Fruit fly (Drosophila melanogaster) whole organism, embryonic: ENCODE data around the gene Cwc25.

Experiments used
- Abd-B ChIP-seq: fragments of 200-800 bp; sonication (Bioruptor generic); optimal IDR thresholded peaks from 2 replicates; lab custom pipeline; 2018; ENCODE audit warnings: missing biosample characterization, mild to moderate bottlenecking, missing genetic modification characterization, moderate library complexity
- Blimp-1 ChIP-seq: fragments of 200-800 bp; sonication (Bioruptor generic); optimal IDR thresholded peaks from 3 replicates; lab custom pipeline; 2018; ENCODE audit warnings: missing biosample characterization, missing genetic modification characterization, mild to moderate bottlenecking, moderate library complexity, missing genetic modification reagents
- CG10431 ChIP-seq: fragments of 200-800 bp; sonication (Bioruptor generic); optimal IDR thresholded peaks from 3 replicates; lab custom pipeline; 2018; ENCODE audit warnings: missing biosample characterization, mild to moderate bottlenecking, missing genetic modification characterization
- CG14965 ChIP-seq: fragments of 200-800 bp; sonication (Bioruptor generic); optimal IDR thresholded peaks from 2 replicates; lab custom pipeline; 2016; ENCODE audit warnings: missing biosample characterization, missing genetic modification characterization, borderline replicate concordance
- CG15073 ChIP-seq: fragments of 200-800 bp; sonication (Bioruptor generic); optimal IDR thresholded peaks from 2 replicates; lab custom pipeline; 2016; ENCODE audit warnings: missing biosample characterization, missing genetic modification characterization
- CG16813 ChIP-seq: fragments of 200-800 bp; sonication (Bioruptor generic); IDR thresholded peaks from 3 replicates; pipeline ENCODE4 v1.3.6; 2022; ENCODE audit warnings: missing biosample characterization, missing genetic modification characterization; ENCODE audit not compliant: partially characterized antibody
- CG1792 ChIP-seq: fragments of 200-800 bp; sonication (Bioruptor generic); optimal IDR thresholded peaks from 2 replicates; lab custom pipeline; 2016; ENCODE audit warnings: missing biosample characterization, missing genetic modification characterization
- CG2116 ChIP-seq: fragments of 200-800 bp; sonication (Bioruptor generic); optimal IDR thresholded peaks from 3 replicates; lab custom pipeline; 2018; ENCODE audit warnings: missing biosample characterization, mild to moderate bottlenecking, missing genetic modification characterization
- CG2875 ChIP-seq: fragments of 200-800 bp; sonication (Bioruptor generic); optimal IDR thresholded peaks from 2 replicates; lab custom pipeline; 2017; ENCODE audit warnings: missing biosample characterization, mild to moderate bottlenecking, missing genetic modification characterization, missing genetic modification reagents
- CG30403 ChIP-seq: fragments of 200-800 bp; sonication (Bioruptor generic); optimal IDR thresholded peaks from 3 replicates; lab custom pipeline; 2016; ENCODE audit warnings: missing biosample characterization, missing genetic modification characterization
- CG33557 ChIP-seq: fragments of 200-800 bp; sonication (Bioruptor generic); optimal IDR thresholded peaks from 2 replicates; lab custom pipeline; 2019; ENCODE audit warnings: missing biosample characterization, mild to moderate bottlenecking, missing genetic modification characterization, moderate library complexity
- CG3726 ChIP-seq: fragments of 200-800 bp; sonication (Bioruptor generic); IDR thresholded peaks from 3 replicates; pipeline ENCODE4, ENCODE4 v1.3.6; 2022; ENCODE audit warnings: missing biosample characterization, missing genetic modification characterization
- CG4404 ChIP-seq: fragments of 200-800 bp; sonication (Bioruptor generic); IDR thresholded peaks from 2 replicates; pipeline ENCODE4 v1.3.6; 2022; ENCODE audit warnings: missing biosample characterization, missing genetic modification characterization
- CG4730 ChIP-seq: fragments of 200-800 bp; sonication (Bioruptor generic); IDR thresholded peaks from 2 replicates; pipeline ENCODE4 v1.3.6; 2022; ENCODE audit warnings: missing biosample characterization, missing genetic modification characterization
- CG7556 ChIP-seq: fragments of 200-800 bp; sonication (Bioruptor generic); optimal IDR thresholded peaks from 2 replicates; lab custom pipeline; 2017; ENCODE audit warnings: missing biosample characterization, mild to moderate bottlenecking, missing genetic modification characterization
- CG7839 ChIP-seq: fragments of 200-800 bp; sonication (Bioruptor generic); optimal IDR thresholded peaks from 3 replicates; lab custom pipeline; 2018; ENCODE audit warnings: missing biosample characterization, mild to moderate bottlenecking, missing genetic modification characterization, moderate library complexity
- CG7928 ChIP-seq: fragments of 200-800 bp; sonication (Bioruptor generic); optimal IDR thresholded peaks from 2 replicates; lab custom pipeline; 2017; ENCODE audit warnings: missing biosample characterization, mild to moderate bottlenecking, missing genetic modification characterization
- CG8089 ChIP-seq: fragments of 200-800 bp; sonication (Bioruptor generic); optimal IDR thresholded peaks from 3 replicates; lab custom pipeline; 2016; ENCODE audit warnings: missing biosample characterization, missing genetic modification characterization
- CG8359 ChIP-seq: fragments of 200-800 bp; sonication (Bioruptor generic); optimal IDR thresholded peaks from 2 replicates; lab custom pipeline; 2017; ENCODE audit warnings: missing biosample characterization, mild to moderate bottlenecking, missing genetic modification characterization, borderline replicate concordance
- CG9215 ChIP-seq: fragments of 200-800 bp; sonication (Bioruptor generic); IDR thresholded peaks from 2 replicates; pipeline ENCODE4 v1.3.6; 2022; ENCODE audit warnings: missing biosample characterization, missing genetic modification characterization
- CG9609 ChIP-seq: fragments of 200-800 bp; sonication (Bioruptor generic); optimal IDR thresholded peaks from 3 replicates; lab custom pipeline; 2016; ENCODE audit warnings: missing biosample characterization, missing genetic modification characterization
- Dip3 ChIP-seq: fragments of 200-800 bp; sonication (Bioruptor generic); optimal IDR thresholded peaks from 3 replicates; lab custom pipeline; 2016; ENCODE audit warnings: missing biosample characterization, missing genetic modification characterization
- Ets97D ChIP-seq: fragments of 200-800 bp; sonication (Bioruptor generic); optimal IDR thresholded peaks from 3 replicates; lab custom pipeline; 2016; ENCODE audit warnings: missing biosample characterization, missing genetic modification characterization
- Fer2 ChIP-seq: fragments of 200-800 bp; sonication (Bioruptor generic); optimal IDR thresholded peaks from 2 replicates; lab custom pipeline; 2018; ENCODE audit warnings: missing biosample characterization, mild to moderate bottlenecking, missing genetic modification characterization, moderate library complexity
- Gug ChIP-seq: fragments of 200-800 bp; sonication (Bioruptor generic); IDR thresholded peaks from 4 replicates; pipeline ENCODE4 v1.3.6; 2022; ENCODE audit warnings: missing biosample characterization, missing genetic modification characterization
- HHEX ChIP-seq: fragments of 200-800 bp; sonication (Bioruptor generic); optimal IDR thresholded peaks from 3 replicates; lab custom pipeline; 2017; ENCODE audit warnings: missing biosample characterization, mild to moderate bottlenecking, missing genetic modification characterization, missing genetic modification reagents
- Lhr ChIP-seq: fragments of 200-800 bp; sonication (Bioruptor generic); optimal IDR thresholded peaks from 3 replicates; lab custom pipeline; 2017; ENCODE audit warnings: mild to moderate bottlenecking, missing biosample characterization, missing genetic modification reagents, missing genetic modification characterization
- Neu2 ChIP-seq: fragments of 200-800 bp; sonication (Bioruptor generic); optimal IDR thresholded peaks from 3 replicates; lab custom pipeline; 2016; ENCODE audit warnings: missing biosample characterization, missing genetic modification characterization, borderline replicate concordance
- Stat92E ChIP-seq, 3 experiments: fragments of >200 bp in 2 of 3; fragments of 200-800 bp in 1 of 3; sonication (Bioruptor generic) in 1 of 3; optimal IDR thresholded peaks; 2 replicates each; lab custom pipeline; 2017 to 2019; ENCODE audit warnings: missing biosample characterization in 3 of 3, missing genetic modification characterization in 3 of 3, mild to moderate bottlenecking in 1 of 3, moderate library complexity in 1 of 3
- Taf1 ChIP-seq: fragments of 200-800 bp; sonication (Bioruptor generic); IDR thresholded peaks from 2 replicates; pipeline ENCODE4 v1.3.6; 2022; ENCODE audit warnings: missing biosample characterization, missing genetic modification characterization
- chm ChIP-seq: fragments of 200-800 bp; sonication (Bioruptor generic); IDR thresholded peaks from 2 replicates; pipeline ENCODE4 v1.3.6; 2022; ENCODE audit warnings: missing biosample characterization, missing genetic modification characterization
- croc ChIP-seq: fragments of 200-800 bp; sonication (Bioruptor generic); conservative IDR thresholded peaks from 3 replicates; pipeline ENCODE4 v1.3.6; 2022; ENCODE audit warnings: missing biosample characterization, missing genetic modification characterization
- cwo ChIP-seq: fragments of 200-800 bp; sonication (Bioruptor generic); optimal IDR thresholded peaks from 3 replicates; lab custom pipeline; 2017; ENCODE audit warnings: missing biosample characterization, missing genetic modification characterization, mild to moderate bottlenecking, moderate library complexity, missing genetic modification reagents
- dm ChIP-seq: fragments of 200-800 bp; sonication (Bioruptor generic); optimal IDR thresholded peaks from 3 replicates; lab custom pipeline; 2016; ENCODE audit warnings: missing biosample characterization, missing genetic modification characterization
- en ChIP-seq: fragments of 200-800 bp; sonication (Bioruptor generic); optimal IDR thresholded peaks from 2 replicates; lab custom pipeline; 2016; ENCODE audit warnings: missing biosample characterization, missing genetic modification characterization
- eyg ChIP-seq: fragments of 200-800 bp; sonication (Bioruptor generic); optimal IDR thresholded peaks from 3 replicates; lab custom pipeline; 2016; ENCODE audit warnings: missing biosample characterization, missing genetic modification characterization
- fd64A ChIP-seq: fragments of 200-800 bp; sonication (Bioruptor generic); optimal IDR thresholded peaks from 3 replicates; lab custom pipeline; 2018; ENCODE audit warnings: missing biosample characterization, mild to moderate bottlenecking, missing genetic modification characterization
- fd96Cb ChIP-seq: fragments of 200-800 bp; sonication (Bioruptor generic); optimal IDR thresholded peaks from 2 replicates; lab custom pipeline; 2018; ENCODE audit warnings: missing biosample characterization, mild to moderate bottlenecking, missing genetic modification characterization, moderate library complexity
- ftz-f1 ChIP-seq: fragments of 200-800 bp; sonication (Bioruptor generic); optimal IDR thresholded peaks from 2 replicates; lab custom pipeline; 2016; ENCODE audit warnings: missing biosample characterization, missing genetic modification characterization
- ham ChIP-seq: fragments of 200-800 bp; sonication (Bioruptor generic); IDR thresholded peaks from 2 replicates; pipeline ENCODE4 v1.3.6; 2022; ENCODE audit warnings: missing biosample characterization, missing genetic modification characterization
- klu ChIP-seq: fragments of 200-800 bp; sonication (Bioruptor generic); IDR thresholded peaks from 2 replicates; pipeline ENCODE4 v1.3.6; 2022; ENCODE audit warnings: missing biosample characterization, missing genetic modification characterization
- lab ChIP-seq: fragments of 200-800 bp; sonication (Bioruptor generic); optimal IDR thresholded peaks from 3 replicates; lab custom pipeline; 2017; ENCODE audit warnings: missing biosample characterization, missing genetic modification characterization, mild to moderate bottlenecking, moderate library complexity, missing genetic modification reagents
- luna ChIP-seq: fragments of 200-800 bp; sonication (Bioruptor generic); optimal IDR thresholded peaks from 2 replicates; lab custom pipeline; 2016; ENCODE audit warnings: missing biosample characterization, missing genetic modification characterization
- mirr ChIP-seq: fragments of 200-800 bp; sonication (Bioruptor generic); optimal IDR thresholded peaks from 3 replicates; lab custom pipeline; 2018; ENCODE audit warnings: missing biosample characterization, mild to moderate bottlenecking, missing genetic modification characterization
- pnt ChIP-seq: fragments of 200-800 bp; sonication (Bioruptor generic); optimal IDR thresholded peaks from 3 replicates; lab custom pipeline; 2016; ENCODE audit warnings: missing biosample characterization, missing genetic modification characterization
- schlank ChIP-seq: fragments of 200-800 bp; sonication (Bioruptor generic); optimal IDR thresholded peaks from 2 replicates; lab custom pipeline; 2018; ENCODE audit warnings: missing biosample characterization, mild to moderate bottlenecking, missing genetic modification characterization
- slp2 ChIP-seq: fragments of 200-800 bp; sonication (Bioruptor generic); optimal IDR thresholded peaks from 2 replicates; lab custom pipeline; 2016; ENCODE audit warnings: missing biosample characterization, missing genetic modification characterization
- tna ChIP-seq: fragments of 200-800 bp; sonication (Bioruptor generic); IDR thresholded peaks from 2 replicates; pipeline ENCODE4 v1.3.6; 2022; ENCODE audit warnings: missing biosample characterization, missing genetic modification characterization; ENCODE audit not compliant: partially characterized antibody
- wdn ChIP-seq: fragments of 200-800 bp; sonication (Bioruptor generic); IDR thresholded peaks from 2 replicates; pipeline ENCODE4 v1.3.6; 2022; ENCODE audit warnings: missing biosample characterization, missing genetic modification characterization
- z ChIP-seq: fragments of 200-800 bp; sonication (Bioruptor generic); IDR thresholded peaks from 3 replicates; pipeline ENCODE4 v1.3.6; 2022; ENCODE audit warnings: missing biosample characterization, missing genetic modification characterization

Gene Cwc25

DNA sequence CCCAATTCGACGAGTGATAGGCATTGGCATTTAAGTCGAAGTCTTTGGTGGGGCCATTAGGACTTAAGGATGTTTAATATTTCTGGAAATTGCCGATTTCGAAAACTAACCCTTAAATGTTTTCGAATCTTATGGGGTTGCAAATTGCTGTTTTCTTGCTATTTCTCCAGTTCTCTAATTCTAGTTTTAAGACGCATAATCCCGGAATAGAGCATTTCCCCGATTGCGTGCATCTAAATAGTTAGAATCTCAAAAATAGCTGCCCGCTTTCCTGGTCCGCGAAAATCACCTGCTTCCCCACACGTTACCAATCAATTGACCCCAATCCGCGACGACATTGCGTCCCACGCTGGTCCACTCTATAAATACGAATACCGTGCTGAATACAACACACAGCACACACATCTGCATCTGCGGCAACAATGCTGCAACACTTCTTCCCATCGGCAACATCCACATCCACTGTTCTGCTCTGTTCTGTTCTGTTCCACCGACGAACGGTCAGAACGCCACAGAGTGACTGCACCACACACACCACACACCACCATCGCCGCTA lies 7.1 kb downstream of the Cwc25 start, which contains the start of gene Bacc (continued):
- TF ChIP-seq CG2116 (GFP tag; lab: Kevin White, UChicago): peak; percentile 33
- no peak for TF ChIP-seq CG16813
- peak; percentile 36 for TF ChIP-seq CG14965 (GFP tag; lab: Kevin White, UChicago)
- TF ChIP-seq tna: no peak
- peak; percentile 70 for TF ChIP-seq Fer2 (tag; lab: Kevin White, UChicago)
- TF ChIP-seq Neu2 (GFP tag; lab: Kevin White, UChicago): no peak
- TF ChIP-seq wdn (GFP tag; lab: Robert Waterston, UW): no peak
- TF ChIP-seq CG9215 (GFP tag; lab: Robert Waterston, UW): no peak
- peak; percentile 92 for TF ChIP-seq HHEX
- no peak for TF ChIP-seq Ets97D (GFP tag; lab: Kevin White, UChicago)
- TF ChIP-seq CG2875: peak; percentile 79
- peak; percentile 93 for TF ChIP-seq CG30403
- TF ChIP-seq CG4730 (GFP tag; lab: Robert Waterston, UW): no peak
- TF ChIP-seq Taf1: no peak
- TF ChIP-seq Blimp-1 (GFP tag; lab: Kevin White, UChicago): peak; percentile 82
- peak; percentile 65 for TF ChIP-seq CG8359 (GFP tag; lab: Kevin White, UChicago)
- TF ChIP-seq cwo (GFP tag; lab: Kevin White, UChicago): peak; percentile 80
- TF ChIP-seq CG15073: peak; percentile 31
- TF ChIP-seq dm (GFP tag; lab: Kevin White, UChicago): peak; percentile 72
- peak; percentile 87 for TF ChIP-seq Dip3 (GFP tag; lab: Kevin White, UChicago)
- TF ChIP-seq Gug: peak; percentile 65; the same call in 2 of the 4 replicates
- TF ChIP-seq CG9609: peak; percentile 93
- TF ChIP-seq CG7928 (GFP tag; lab: Kevin White, UChicago): peak; percentile 16
- peak; percentile 82 for TF ChIP-seq eyg (GFP tag; lab: Kevin White, UChicago)
- peak; percentile 70 for TF ChIP-seq luna (GFP tag; lab: Kevin White, UChicago)
- TF ChIP-seq CG8089: peak; percentile 89
- TF ChIP-seq CG7839 (tag; lab: Kevin White, UChicago): peak; percentile 86
- TF ChIP-seq CG7556 (GFP tag; lab: Kevin White, UChicago): peak; percentile 95
- TF ChIP-seq schlank (tag; lab: Kevin White, UChicago): peak; percentile 77
- peak; percentile 38 for TF ChIP-seq CG33557 (GFP tag; lab: Kevin White, UChicago)
- TF ChIP-seq CG4404: no peak
- TF ChIP-seq pnt (GFP tag; lab: Kevin White, UChicago): peak; percentile 72
- peak; percentile 57 for TF ChIP-seq Abd-B
- TF ChIP-seq z (GFP tag; lab: Robert Waterston, UW): no peak
- TF ChIP-seq lab (GFP tag; lab: Kevin White, UChicago): peak; percentile 92
- peak; percentile 38; the same call in 2 of the 3 replicates for TF ChIP-seq croc (GFP tag; lab: Robert Waterston, UW)
- TF ChIP-seq fd64A (GFP tag; lab: Kevin White, UChicago): no peak
- TF ChIP-seq slp2 (GFP tag; lab: Kevin White, UChicago): peak; percentile 83
- no peak for TF ChIP-seq chm (GFP tag; lab: Robert Waterston, UW)
- peak; percentile 70 for TF ChIP-seq CG10431
- TF ChIP-seq CG1792 (GFP tag; lab: Kevin White, UChicago): peak; percentile 86
- TF ChIP-seq fd96Cb (tag; lab: Kevin White, UChicago): peak; percentile 81
- no peak for TF ChIP-seq CG3726 (GFP tag; lab: Robert Waterston, UW)
- peak; percentile 62 for TF ChIP-seq Lhr
- no peak for TF ChIP-seq ftz-f1 (GFP tag; lab: Kevin White, UChicago)
- peak; percentile 52 for TF ChIP-seq mirr
- TF ChIP-seq ham (GFP tag; lab: Robert Waterston, UW): no peak
- no peak for TF ChIP-seq Stat92E (GFP tag; optimal IDR thresholded peaks at IDR 0.05; lab: Kevin White, UChicago)
- no peak for TF ChIP-seq klu (GFP tag; lab: Robert Waterston, UW)
- peak; percentile 82 for TF ChIP-seq en
